Worm (Caenorhabditis elegans) whole organism, early embryonic: ENCODE data around the gene unk-1.

ENCODE experiments used
- B0310.2 ChIP-seq: sonication (generic microtip); optimal IDR thresholded peaks from 2 replicates; lab custom pipeline; 2016; ENCODE audit warnings: mild to moderate bottlenecking, missing genetic modification characterization, missing compliant biosample characterization
- F13C5.2 ChIP-seq: sonication (generic microtip); optimal IDR thresholded peaks from 2 replicates; lab custom pipeline; 2017; ENCODE audit warnings: mild to moderate bottlenecking, missing genetic modification characterization, inconsistent platforms, missing compliant biosample characterization
- aly-1 ChIP-seq: sonication (generic microtip); optimal IDR thresholded peaks from 2 replicates; lab custom pipeline; 2016; ENCODE audit warnings: missing genetic modification characterization, missing compliant biosample characterization
- ama-1 ChIP-seq: fragments of 150-350 bp; optimal IDR thresholded peaks from 2 replicates; lab custom pipeline; 2014
- ceh-13 ChIP-seq: fragments of 200-800 bp; sonication (Bioruptor generic); optimal IDR thresholded peaks from 2 replicates; lab custom pipeline; 2018; ENCODE audit warnings: mild to moderate bottlenecking, missing genetic modification characterization, missing compliant biosample characterization
- ceh-36 ChIP-seq: sonication (generic microtip); optimal IDR thresholded peaks from 2 replicates; lab custom pipeline; 2016; ENCODE audit warnings: missing genetic modification characterization, inconsistent platforms, missing compliant biosample characterization
- ets-7 ChIP-seq: sonication (generic microtip); optimal IDR thresholded peaks from 2 replicates; lab custom pipeline; 2016; ENCODE audit warnings: missing genotype, missing genetic modification characterization, missing compliant biosample characterization
- flt-1 ChIP-seq: fragments of 200-800 bp; sonication (Bioruptor generic); IDR thresholded peaks from 2 replicates; pipeline ENCODE4 v1.3.6; 2022; ENCODE audit warnings: missing genetic modification characterization, missing compliant biosample characterization
- hmbx-1 ChIP-seq: sonication (generic microtip); optimal IDR thresholded peaks from 2 replicates; lab custom pipeline; 2016; ENCODE audit warnings: mild to moderate bottlenecking, missing genetic modification characterization, missing compliant biosample characterization
- hmg-4 ChIP-seq: fragments of 200-800 bp; sonication (Bioruptor generic); optimal IDR thresholded peaks from 2 replicates; lab custom pipeline; 2018; ENCODE audit warnings: mild to moderate bottlenecking, missing genetic modification characterization, missing compliant biosample characterization
- hnd-1 ChIP-seq: sonication (generic microtip); optimal IDR thresholded peaks from 2 replicates; lab custom pipeline; 2016; ENCODE audit warnings: missing genetic modification characterization, missing compliant biosample characterization
- pes-1 ChIP-seq: fragments of 200-800 bp; sonication (Bioruptor generic); IDR thresholded peaks from 2 replicates; pipeline ENCODE4 v1.3.6; 2022; ENCODE audit warnings: missing genetic modification reagents, missing genetic modification characterization, missing compliant biosample characterization
- scrt-1 ChIP-seq: fragments of 200-800 bp; sonication (Bioruptor generic); IDR thresholded peaks from 2 replicates; pipeline ENCODE4 v1.3.6; 2022; ENCODE audit warnings: missing genetic modification characterization, missing compliant biosample characterization
- sea-1 ChIP-seq: fragments of 200-800 bp; sonication (Bioruptor generic); conservative IDR thresholded peaks from 2 replicates; pipeline ENCODE4 v1.3.6; 2022; ENCODE audit warnings: missing genetic modification characterization, missing compliant biosample characterization
- tbx-11 ChIP-seq: fragments of 200-800 bp; sonication (Bioruptor generic); IDR thresholded peaks from 2 replicates; pipeline ENCODE4 v1.3.6; 2022; ENCODE audit warnings: missing genetic modification characterization, missing compliant biosample characterization
- tbx-37 ChIP-seq: fragments of 200-800 bp; sonication (Bioruptor generic); conservative IDR thresholded peaks from 2 replicates; pipeline ENCODE4 v1.3.6; 2022; ENCODE audit warnings: missing genetic modification reagents, missing genetic modification characterization, missing compliant biosample characterization
- tra-4 ChIP-seq: sonication (generic microtip); optimal IDR thresholded peaks from 2 replicates; lab custom pipeline; 2017; ENCODE audit warnings: missing genetic modification characterization, missing compliant biosample characterization

Gene unk-1

DNA sequence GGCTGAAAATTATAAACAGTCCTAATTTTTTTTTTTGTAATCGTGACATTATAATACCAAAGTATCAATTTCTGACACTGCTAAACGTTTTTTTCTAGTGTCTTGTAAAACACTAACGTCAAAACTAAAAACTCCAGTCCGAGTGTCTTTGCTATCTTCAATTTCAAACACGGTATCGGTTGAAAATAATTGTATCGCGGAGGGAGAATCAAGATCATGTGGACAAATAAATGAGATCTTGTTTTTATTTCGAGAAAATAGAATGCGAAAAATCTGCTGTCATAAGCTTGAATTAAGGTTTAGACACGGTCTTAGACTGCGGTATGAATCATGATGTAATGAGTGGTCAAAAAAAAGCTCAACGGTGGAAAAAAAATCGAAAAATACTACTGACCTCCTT lies 33.9 kb downstream of the unk-1 start:
- TF ChIP-seq aly-1 (tag; lab: Kevin White, UChicago) = no peak
- TF ChIP-seq ceh-36 (tag; lab: Kevin White, UChicago) = no peak
- TF ChIP-seq tra-4 (tag; lab: Kevin White, UChicago) = no peak
- no peak for TF ChIP-seq pes-1
- TF ChIP-seq tbx-37 (GFP tag; lab: Robert Waterston, UW) = no peak
- no peak for TF ChIP-seq B0310.2 (tag; lab: Kevin White, UChicago)
- no peak for TF ChIP-seq flt-1
- no peak for TF ChIP-seq ama-1 (lab: Kevin White, UChicago)
- no peak for TF ChIP-seq F13C5.2 (tag; lab: Kevin White, UChicago)
- TF ChIP-seq hmbx-1 (tag; lab: Kevin White, UChicago) = no peak
- TF ChIP-seq tbx-11 (GFP tag; lab: Robert Waterston, UW) = no peak
- no peak for TF ChIP-seq hmg-4

DNA sequence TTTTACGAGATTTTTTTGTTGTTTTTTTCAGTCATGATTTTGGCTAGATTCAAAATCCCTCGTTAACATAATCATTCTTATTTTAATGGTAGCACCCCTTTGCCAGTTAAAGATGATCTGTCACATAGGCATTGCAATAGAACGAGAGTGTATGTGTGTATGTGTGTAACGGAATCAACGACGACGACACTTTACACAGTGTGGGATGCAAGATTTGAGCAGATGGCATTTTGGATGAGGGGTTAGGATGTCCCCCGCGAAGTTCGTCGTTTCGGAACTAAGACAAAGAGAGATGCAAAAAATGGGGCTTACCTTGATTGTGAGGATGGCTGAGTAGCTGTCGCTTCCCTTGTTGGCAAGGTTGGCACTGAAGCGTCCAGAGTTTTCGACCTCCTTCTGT lies 37.3 kb downstream of the unk-1 start:
- TF ChIP-seq tra-4 (tag; lab: Kevin White, UChicago) (no peak), scrt-1 (no peak), F13C5.2 (tag; lab: Kevin White, UChicago) (no peak)

DNA sequence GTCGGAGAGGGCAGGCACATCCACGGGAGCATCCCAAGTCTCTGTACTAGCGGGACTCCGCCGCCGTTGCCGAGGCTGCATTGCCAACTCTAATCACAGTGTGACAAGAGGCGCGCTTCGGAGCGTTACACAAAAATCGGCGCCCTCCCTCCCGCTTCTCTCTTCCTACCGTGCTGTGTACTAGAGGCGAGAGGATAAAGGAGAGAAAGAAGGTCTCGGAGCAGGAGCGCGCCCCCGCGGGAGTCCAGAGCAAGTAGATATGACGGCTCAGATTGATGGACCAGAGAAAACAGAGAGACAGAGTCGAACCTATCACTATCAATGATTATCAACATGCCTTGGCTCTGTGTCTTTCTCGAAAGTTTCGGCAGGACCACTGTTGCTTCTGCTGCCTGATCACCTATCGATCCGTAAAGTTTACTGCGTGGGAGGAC lies 38.2 kb downstream of the unk-1 start:
- TF ChIP-seq aly-1 (tag; lab: Kevin White, UChicago) (no peak), B0310.2 (tag; lab: Kevin White, UChicago) (no peak), flt-1 (no peak), tbx-11 (GFP tag; lab: Robert Waterston, UW) (no peak)

DNA sequence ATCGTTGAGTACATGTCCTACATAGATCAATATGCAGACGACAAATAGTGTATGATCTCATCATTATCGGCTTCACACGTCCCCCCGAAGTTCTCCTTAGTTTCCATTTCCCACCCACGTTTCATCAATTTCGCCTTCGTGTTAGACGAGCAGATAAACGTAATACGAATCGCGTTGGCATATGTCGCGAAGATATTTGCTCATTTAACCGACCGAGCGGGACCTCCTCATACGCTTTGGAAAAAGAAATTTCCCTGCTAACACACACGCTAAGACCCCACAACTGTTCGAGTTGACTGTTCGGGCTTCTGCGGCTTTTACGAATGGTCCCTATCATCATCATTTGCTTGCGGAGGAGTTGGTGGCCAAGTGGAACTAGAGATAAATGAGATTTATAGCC lies 39.7 kb downstream of the unk-1 start:
- TF ChIP-seq tbx-37 (GFP tag; lab: Robert Waterston, UW) = no peak
- no peak for TF ChIP-seq hnd-1 (tag; lab: Kevin White, UChicago)
- no peak for TF ChIP-seq flt-1

DNA sequence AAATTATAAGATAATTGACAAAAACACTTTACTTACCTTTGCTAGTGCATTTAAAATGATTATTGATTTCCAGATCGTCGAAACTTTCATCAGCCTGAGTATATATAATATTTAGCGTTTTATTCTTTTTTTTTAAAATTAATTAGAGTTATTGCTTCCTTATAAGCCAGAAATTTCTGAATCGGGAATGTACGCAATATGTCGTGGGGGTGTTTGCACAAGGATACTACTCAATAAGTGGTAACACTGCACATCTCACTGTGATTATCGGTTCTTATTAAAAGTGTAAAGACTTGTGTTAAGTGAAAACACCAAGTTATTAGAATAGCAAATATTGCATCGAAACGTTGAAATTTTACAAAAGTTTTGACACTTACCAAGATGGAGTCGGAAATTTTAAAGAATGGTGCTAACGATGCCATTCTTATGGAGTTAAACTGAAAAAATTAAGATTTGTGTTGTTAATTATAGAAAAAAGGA lies 43.0 kb downstream of the unk-1 start, which contains the start of gene dim-1:
Gene dim-1 (minus strand): TSS at position 430 of the 480 bp plus-strand sequence.
- TF ChIP-seq ceh-36 (tag; lab: Kevin White, UChicago) (no peak), F13C5.2 (tag; lab: Kevin White, UChicago) (peak; percentile 16)

DNA sequence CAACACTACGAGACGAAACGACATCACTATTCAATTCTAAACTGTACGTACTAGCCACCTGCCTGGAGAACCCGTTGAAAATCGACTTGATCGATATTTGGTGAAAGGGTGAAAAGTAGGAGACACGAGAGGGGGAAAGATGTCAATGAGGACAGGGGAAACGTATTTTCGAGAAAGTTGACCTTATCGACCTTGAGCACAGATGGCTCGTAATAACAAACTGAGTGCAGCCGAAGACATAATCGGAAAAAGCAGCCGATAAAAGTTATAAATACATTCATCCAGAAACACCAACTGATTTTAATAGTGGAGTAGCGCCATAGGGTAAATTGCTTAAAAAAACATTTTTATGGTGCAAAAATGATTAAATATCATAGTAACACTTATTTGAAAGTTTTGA lies 45.2 kb downstream of the unk-1 start:
- TF ChIP-seq F13C5.2 (tag; lab: Kevin White, UChicago) (no peak), tra-4 (tag; lab: Kevin White, UChicago) (no peak), tbx-37 (GFP tag; lab: Robert Waterston, UW) (no peak), B0310.2 (tag; lab: Kevin White, UChicago) (no peak)

DNA sequence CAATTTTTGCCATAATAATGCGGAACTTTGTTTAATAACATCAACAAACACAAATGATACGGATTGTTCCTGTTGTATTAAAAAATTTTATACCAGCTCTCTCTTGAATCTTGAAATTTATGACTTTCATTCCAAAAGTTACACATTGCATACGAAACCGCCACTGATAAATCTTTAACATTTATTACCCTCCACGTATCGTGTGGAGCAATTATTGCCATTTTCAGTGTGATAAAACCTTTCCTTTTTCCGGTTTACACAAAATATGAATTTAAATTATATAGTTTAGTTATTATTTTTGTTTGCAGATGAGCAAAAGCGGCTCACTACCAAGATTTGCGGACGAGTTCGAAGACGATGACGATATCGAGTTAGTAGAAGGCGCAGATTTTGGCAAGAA lies 46.0 kb downstream of the unk-1 start, which contains the start of gene C18A11.3:
Gene C18A11.3 (plus strand): TSS at position 301 of the 400 bp plus-strand sequence.
- TF ChIP-seq scrt-1 (no peak), ets-7 (no peak), hnd-1 (tag; lab: Kevin White, UChicago) (no peak), ceh-36 (tag; lab: Kevin White, UChicago) (no peak), F13C5.2 (tag; lab: Kevin White, UChicago) (no peak), pes-1 (no peak), tra-4 (tag; lab: Kevin White, UChicago) (no peak), flt-1 (no peak), aly-1 (tag; lab: Kevin White, UChicago) (no peak), hmbx-1 (tag; lab: Kevin White, UChicago) (no peak), ceh-13 (GFP tag; lab: Kevin White, UChicago) (no peak), hmg-4 (no peak), sea-1 (GFP tag; lab: Robert Waterston, UW) (no peak), tbx-11 (GFP tag; lab: Robert Waterston, UW) (no peak)

DNA sequence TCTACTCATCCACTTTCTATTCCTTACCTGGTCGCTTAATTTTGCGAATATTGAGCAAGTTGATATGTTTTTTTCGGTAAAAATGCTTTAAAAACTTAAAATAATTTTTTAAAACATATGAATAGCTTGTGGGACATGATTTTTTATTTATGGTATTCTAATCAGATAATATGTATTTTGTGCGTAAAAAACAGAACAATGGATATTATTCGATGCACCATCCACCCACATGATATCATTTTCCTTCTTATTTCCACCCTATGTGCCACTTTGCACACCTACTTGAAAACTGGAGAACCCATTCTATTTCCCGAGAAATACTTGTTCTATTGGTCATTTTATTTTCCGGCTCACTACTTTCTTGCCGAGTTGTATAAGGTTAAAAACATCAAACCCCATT lies 52.5 kb downstream of the unk-1 start, which contains the start of gene C18A11.2:
Gene C18A11.2 (plus strand): TSS at position 301 of the 400 bp plus-strand sequence.
- no peak for TF ChIP-seq ets-7
- no peak for TF ChIP-seq flt-1
- TF ChIP-seq ceh-13 (GFP tag; lab: Kevin White, UChicago) = no peak
- TF ChIP-seq hmg-4 = no peak
- no peak for TF ChIP-seq tbx-11 (GFP tag; lab: Robert Waterston, UW)

DNA sequence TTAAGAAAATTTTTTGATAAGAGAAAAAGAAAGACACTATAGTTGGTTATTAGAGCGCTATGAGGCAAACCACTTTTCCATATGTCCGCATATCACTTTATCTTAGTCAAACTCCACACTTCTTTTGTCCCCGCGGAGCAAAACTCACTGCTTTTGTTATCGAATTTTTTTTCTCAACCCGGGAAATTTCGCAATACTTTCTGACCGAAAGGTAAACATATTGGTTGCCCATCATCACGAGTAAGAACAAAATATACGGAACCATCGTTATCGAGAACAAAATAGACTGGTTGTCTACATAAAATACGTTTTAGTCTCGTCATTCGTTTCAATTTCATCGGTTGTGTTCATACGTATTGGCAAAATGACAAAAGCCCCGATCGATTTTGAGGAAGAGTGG lies 54.5 kb downstream of the unk-1 start, which contains the start of gene C18A11.1:
Gene C18A11.1 (plus strand): TSS at position 36 of the 400 bp plus-strand sequence.
- TF ChIP-seq pes-1 = no peak
- TF ChIP-seq hnd-1 (tag; lab: Kevin White, UChicago) = no peak
- no peak for TF ChIP-seq sea-1 (GFP tag; lab: Robert Waterston, UW)
- TF ChIP-seq tbx-11 (GFP tag; lab: Robert Waterston, UW) = no peak
- TF ChIP-seq tbx-37 (GFP tag; lab: Robert Waterston, UW) = no peak
